Fruit fly (Drosophila melanogaster) whole organism, adult: ENCODE data around the gene CG14839.

ENCODE experiments used
- CG1620 ChIP-seq: fragments of 200-800 bp; sonication (Bioruptor generic); optimal IDR thresholded peaks from 2 replicates; lab custom pipeline; 2016; ENCODE audit warnings: missing biosample characterization, missing genetic modification characterization
- bab1 ChIP-seq: fragments of 200-800 bp; sonication (Bioruptor generic); optimal IDR thresholded peaks from 3 replicates; lab custom pipeline; 2019; ENCODE audit warnings: missing biosample characterization, mild to moderate bottlenecking, missing genetic modification characterization, moderate library complexity
- toe ChIP-seq: fragments of 200-800 bp; sonication (Bioruptor generic); optimal IDR thresholded peaks from 2 replicates; lab custom pipeline; 2016; ENCODE audit warnings: missing biosample characterization, missing genetic modification characterization

- TF ChIP-seq toe (GFP tag; lab: Kevin White, UChicago) = peak; percentile 32
- no peak for TF ChIP-seq bab1 (GFP tag; lab: Kevin White, UChicago)
- no peak for TF ChIP-seq CG1620 (GFP tag; lab: Kevin White, UChicago)
These were observed 15.8 kb downstream of the CG14839 start for dm6 chr3R:14277894-14278522.
